Worm (Caenorhabditis elegans): ENCODE data around the gene chil-16.

The chil-16 gene

DNA sequence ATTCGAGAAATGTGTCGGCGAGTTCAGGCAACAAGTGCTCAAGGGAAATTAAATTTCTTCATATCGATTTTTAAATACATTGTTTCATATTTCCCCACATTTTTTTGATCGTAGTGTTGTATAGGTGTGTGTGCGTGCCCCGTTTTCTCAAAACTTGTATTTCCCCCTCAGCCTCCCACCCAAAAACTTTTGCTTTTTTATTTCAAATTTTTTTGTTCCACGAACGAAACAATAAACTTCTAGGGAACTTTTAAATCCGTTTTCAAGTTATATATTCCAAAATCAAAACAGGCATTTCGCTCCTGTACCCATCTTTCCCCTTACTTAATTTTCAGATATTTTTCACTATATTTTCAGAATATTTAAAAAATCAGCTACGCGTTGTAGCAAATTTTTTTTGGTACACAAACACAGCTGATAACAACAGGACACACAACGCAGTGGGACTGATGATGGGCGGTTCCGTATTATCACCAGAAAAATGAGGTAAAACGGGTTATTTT lies 23.6 kb downstream of the chil-16 start, which contains the start of the genes M176.4 and M176.16:
M176.4 (plus strand) TSS at position 301 of the 503 bp plus-strand sequence.
M176.16 (plus strand) TSS at position 453 of the 503 bp plus-strand sequence.
- TF ChIP-seq unc-62 (GFP tag; optimal IDR thresholded peaks at IDR 0.05): no peak

- no peak for TF ChIP-seq unc-62 (GFP tag; optimal IDR thresholded peaks at IDR 0.05)
Observed at ce11 chrII:9416381-9417276, 25.1 kb downstream of the chil-16 start, which contains the start of the genes gss-1 and chch-3. Gene gss-1, minus strand, starts transcription at chrII:9416431. Gene chch-3, plus strand, starts transcription at chrII:9417013.

DNA sequence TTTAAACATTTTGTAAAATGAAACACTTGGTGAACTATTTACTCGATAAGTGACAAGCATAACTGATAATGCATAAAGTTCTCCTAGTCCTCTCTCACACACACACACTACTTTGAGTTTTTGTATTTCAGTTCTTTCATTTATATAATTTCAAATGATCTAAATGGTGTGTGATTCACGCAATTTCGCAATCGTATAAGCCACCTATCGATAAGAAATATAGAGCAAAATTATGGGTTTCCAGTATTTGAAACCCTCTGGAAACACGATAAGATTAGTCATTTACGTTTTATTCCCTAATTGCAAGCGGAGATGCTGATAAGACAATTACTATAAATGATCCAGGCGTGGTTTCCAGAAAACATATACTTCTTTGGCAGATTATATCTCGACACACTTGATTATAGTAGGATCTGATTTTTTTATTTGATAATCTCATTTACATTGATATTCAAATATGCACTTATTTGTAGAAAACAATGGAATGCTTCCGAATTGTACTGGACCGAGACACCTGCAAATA lies 29.6 kb downstream of the chil-16 start, which contains the start of gene arrd-3:
arrd-3 (plus strand) TSS at position 473 of the 523 bp plus-strand sequence.
- no peak for TF ChIP-seq unc-62 (GFP tag; optimal IDR thresholded peaks at IDR 0.05)

DNA sequence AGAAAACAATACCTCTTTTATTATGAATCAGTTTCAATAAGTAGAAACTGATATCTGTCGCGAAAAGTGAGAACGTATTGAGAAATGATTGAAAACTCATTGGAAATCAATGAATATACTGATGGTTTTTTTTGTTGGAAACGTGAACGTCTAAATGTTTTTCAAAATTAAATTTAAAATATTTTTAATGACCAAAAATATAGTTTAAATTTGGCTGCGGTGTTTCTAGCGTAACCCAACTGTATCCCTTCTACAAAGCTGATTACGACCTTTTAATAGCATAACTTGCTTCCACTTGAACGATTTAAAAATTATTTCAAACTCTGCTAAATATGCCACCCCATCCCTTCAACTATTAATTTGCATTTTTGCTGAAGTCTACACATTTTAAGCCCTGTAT lies 30.2 kb downstream of the chil-16 start, which contains the start of gene M176.9:
M176.9 (minus strand) TSS at position 101 of the 400 bp plus-strand sequence.
- no peak for TF ChIP-seq unc-62 (GFP tag; optimal IDR thresholded peaks at IDR 0.05)

DNA sequence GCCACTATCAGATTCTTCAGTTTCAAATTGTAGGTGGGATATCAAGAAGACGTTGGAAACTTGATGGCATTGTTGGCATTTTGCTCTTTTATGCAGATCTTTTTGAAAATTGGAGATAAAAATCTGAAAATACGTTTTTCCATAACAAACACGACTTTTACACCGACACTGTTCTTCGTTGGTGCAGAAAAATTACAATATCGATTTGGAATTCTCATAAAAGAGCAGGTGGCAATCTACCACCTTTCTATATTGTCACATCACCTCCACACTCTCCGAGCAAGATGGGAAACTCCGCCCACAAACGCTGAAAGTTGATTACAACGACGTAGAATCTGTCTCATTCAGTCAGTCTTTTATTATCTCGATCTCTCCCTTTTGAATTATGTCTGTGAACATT lies 34.3 kb downstream of the chil-16 start, which contains the start of gene arrd-2:
arrd-2 (plus strand) TSS at position 301 of the 400 bp plus-strand sequence.
- no peak for TF ChIP-seq unc-62 (GFP tag; optimal IDR thresholded peaks at IDR 0.05)

- no peak for TF ChIP-seq unc-62 (GFP tag; optimal IDR thresholded peaks at IDR 0.05)
Observed at ce11 chrII:9407020-9407419, 34.7 kb downstream of the chil-16 start, which contains the start of gene mpz-6. Gene mpz-6, minus strand, starts transcription at chrII:9407120.

DNA sequence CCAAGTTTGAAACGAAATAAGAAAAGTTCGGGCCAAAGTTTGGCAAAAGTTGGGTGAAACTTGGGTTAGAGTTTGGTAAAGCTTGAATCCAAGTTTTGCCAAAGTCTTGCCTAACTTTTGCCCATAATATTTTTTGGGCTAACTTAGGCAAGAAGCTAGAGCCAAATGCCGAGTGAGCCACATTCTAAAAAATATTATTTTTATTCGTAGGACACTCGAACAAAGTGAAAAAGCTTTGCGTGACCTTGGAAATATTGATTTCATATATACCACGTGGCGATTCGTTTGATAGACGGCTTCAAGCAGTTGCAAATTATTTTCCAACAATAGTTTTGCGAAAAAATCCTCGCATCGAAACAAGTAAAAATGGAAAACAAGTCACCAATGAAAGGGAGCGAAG lies 37.9 kb downstream of the chil-16 start, which contains the start of gene Y51B9A.5:
Y51B9A.5 (plus strand) TSS at position 301 of the 400 bp plus-strand sequence.
- no peak for TF ChIP-seq unc-62 (GFP tag; optimal IDR thresholded peaks at IDR 0.05)

ce11 chrII:9403087-9403486 lies 38.7 kb downstream of the chil-16 start, which contains the start of gene Y51B9A.6:
Gene Y51B9A.6, minus strand, starts transcription at chrII:9403187.
- no peak for TF ChIP-seq unc-62 (GFP tag; optimal IDR thresholded peaks at IDR 0.05)

ce11 chrII:9399746-9400145 lies 42.0 kb downstream of the chil-16 start, which contains the start of gene Y51B9A.7:
Gene Y51B9A.7, plus strand, starts transcription at chrII:9400046.
- TF ChIP-seq unc-62 (GFP tag; optimal IDR thresholded peaks at IDR 0.05): no peak

DNA sequence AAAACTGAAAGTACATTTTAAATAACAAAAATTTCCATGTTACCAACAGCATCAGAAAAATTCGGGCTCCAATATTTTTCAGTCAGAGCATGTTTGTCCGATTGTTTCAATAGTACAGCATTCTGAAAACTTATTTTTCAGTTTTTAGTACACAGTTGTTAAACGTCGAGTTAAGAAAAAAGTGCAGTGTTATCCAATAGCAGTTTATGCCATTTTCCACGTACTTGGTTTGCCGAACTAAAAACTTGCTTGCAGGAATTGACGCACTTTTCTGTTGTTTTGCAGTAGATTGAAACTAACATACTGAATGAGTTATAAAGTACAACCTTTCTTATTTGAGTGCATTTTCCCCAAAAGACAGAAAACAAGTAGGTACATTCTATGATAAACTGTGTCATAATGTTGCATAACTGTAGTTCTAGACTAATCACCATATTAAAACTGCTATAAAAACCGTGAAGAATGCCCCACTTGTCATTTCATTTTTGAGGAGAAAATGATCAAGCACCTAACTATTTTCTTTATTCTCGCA lies 43.3 kb downstream of the chil-16 start, which contains the start of the genes Y51B9A.14 and Y51B9A.8:
Y51B9A.14 (minus strand) TSS at position 101 of the 532 bp plus-strand sequence.
Y51B9A.8 (plus strand) TSS at position 482 of the 532 bp plus-strand sequence.
- no peak for TF ChIP-seq unc-62 (GFP tag; optimal IDR thresholded peaks at IDR 0.05)

DNA sequence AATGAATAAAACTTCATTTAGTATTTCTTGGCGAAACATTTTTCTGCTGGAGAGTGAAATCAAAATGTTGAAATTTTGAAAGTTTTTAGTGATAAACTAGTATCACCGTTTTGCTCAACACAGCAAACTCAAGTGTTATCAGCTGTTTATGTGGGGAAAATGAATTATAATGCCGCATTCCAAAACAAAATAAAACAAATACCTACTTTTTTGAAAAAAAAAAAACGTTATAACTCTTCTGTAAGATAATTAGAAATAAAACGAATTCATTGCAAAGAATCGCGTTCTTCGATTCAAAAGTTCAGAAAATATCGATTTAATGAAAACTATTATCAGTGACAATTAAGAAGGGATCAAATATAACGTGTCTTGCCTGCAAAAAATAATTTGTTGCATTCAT lies 44.2 kb downstream of the chil-16 start, which contains the start of gene Y51B9A.9:
Y51B9A.9 (minus strand) TSS at position 101 of the 400 bp plus-strand sequence.
- TF ChIP-seq unc-62 (GFP tag; optimal IDR thresholded peaks at IDR 0.05): no peak

DNA sequence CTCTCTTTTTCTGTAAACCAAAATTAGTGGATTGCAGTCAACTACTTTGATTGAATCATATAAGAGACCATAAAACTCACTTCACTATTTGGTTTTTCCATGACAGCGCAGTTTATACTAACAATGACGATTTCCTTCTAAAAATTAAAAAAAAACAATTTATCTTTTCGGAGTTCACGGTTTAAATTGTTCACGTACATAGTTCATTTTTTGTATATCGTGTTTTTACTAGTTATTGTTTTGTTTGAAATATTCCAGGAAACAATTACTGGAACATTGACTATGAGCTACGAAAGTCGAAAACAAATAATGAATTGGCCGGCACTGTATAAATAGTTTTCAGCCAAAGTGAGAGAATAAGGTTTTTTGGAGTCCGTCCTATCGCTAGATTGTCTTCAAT lies 49.0 kb downstream of the chil-16 start, which contains the start of gene lido-17:
lido-17 (minus strand) TSS at position 101 of the 400 bp plus-strand sequence.
- TF ChIP-seq unc-62 (GFP tag; optimal IDR thresholded peaks at IDR 0.05): no peak
